Worm (Caenorhabditis elegans) whole organism, L4/young adult: Measurements from ENCODE around the gene E02A10.4.

Source experiments
- W03F9.2 ChIP-seq: fragments of 150-350 bp; optimal IDR thresholded peaks from 2 replicates; lab custom pipeline; 2014; ENCODE audit warnings: missing biosample characterization, missing genetic modification characterization
- dao-5 ChIP-seq: sonication (generic microtip); optimal IDR thresholded peaks from 2 replicates; lab custom pipeline; 2016; ENCODE audit warnings: missing genotype, missing genetic modification characterization, moderate library complexity, missing compliant biosample characterization
- him-1 ChIP-seq: sonication (generic microtip); optimal IDR thresholded peaks from 2 replicates; lab custom pipeline; 2016; ENCODE audit warnings: missing genotype, missing genetic modification reagents, missing genetic modification characterization, missing compliant biosample characterization

Gene E02A10.4

ce11 chrV:12538984-12539852, 28.5 kb downstream of the E02A10.4 start:
- TF ChIP-seq him-1 (tag; lab: Kevin White, UChicago) = no peak
- TF ChIP-seq W03F9.2 = no peak
- no peak for TF ChIP-seq dao-5 (tag; lab: Kevin White, UChicago)

DNA sequence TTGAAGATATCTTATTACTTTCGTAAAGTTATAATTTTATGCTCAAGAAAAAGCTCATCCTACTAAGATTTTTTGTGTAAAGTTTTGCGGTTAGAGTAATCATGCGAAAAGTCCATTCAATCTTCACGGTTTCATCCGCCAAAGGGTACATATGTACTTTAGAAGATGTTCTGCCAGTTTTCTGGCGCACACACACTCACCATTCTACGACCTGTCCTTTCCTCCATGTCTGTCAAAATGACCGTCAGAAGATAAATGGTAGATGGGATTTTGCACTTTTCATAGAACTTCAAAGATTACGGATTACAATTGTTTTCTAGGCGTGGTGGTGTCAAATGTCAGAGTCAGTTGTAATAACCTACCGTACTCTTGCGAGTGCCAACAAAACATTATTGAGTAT, 30.2 kb downstream of the E02A10.4 start:
- no peak for TF ChIP-seq him-1 (tag; lab: Kevin White, UChicago)
- no peak for TF ChIP-seq dao-5 (tag; lab: Kevin White, UChicago)
- TF ChIP-seq W03F9.2 = no peak

- TF ChIP-seq him-1 (tag; lab: Kevin White, UChicago) (no peak), dao-5 (tag; lab: Kevin White, UChicago) (no peak), W03F9.2 (no peak)
These were observed 31.2 kb downstream of the E02A10.4 start for ce11 chrV:12536409-12537038.

DNA sequence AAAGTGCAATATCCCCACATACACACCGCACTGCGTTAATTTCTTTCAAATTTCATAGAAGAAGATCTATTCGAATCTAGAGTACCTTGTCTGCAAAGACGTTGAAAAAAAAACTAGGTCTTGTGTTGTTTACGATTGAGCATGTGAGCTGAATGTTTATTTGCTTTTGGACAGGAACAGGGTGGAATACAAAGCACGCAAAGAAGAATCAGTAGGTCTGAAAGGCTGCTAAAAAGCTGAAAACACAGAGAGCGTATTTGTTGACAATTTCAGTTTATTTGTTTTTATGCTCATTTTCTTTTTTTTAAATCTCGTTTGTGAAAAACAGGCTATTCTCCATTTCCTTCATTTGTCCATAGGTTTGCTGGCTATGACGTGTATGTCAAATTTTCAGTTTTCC, 32.8 kb downstream of the E02A10.4 start:
- TF ChIP-seq W03F9.2 (no peak), him-1 (tag; lab: Kevin White, UChicago) (no peak), dao-5 (tag; lab: Kevin White, UChicago) (no peak)

DNA sequence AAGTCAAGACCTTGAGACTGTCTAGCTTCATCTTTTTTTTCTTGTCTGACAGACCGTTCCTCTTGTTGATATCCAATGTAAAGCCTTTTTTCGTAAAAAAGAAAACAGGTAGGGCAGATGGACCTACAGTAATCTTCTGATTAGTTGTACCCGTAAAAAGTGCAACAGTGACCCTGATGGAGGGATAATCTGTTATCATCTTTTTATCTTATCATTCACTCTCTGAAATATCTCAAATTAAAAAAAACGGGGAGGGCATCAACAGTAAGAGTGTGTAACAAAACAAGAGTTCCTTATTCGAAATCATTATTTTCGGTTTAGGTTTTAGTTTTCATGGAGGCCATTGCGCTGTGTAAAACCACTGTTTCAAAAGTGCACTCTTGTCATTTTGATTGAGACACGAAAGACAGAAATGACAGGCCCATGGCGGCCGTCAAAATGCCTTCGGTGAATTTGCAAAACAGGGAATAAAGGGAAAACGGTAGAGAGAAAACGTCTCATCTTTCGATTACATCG, 34.1 kb downstream of the E02A10.4 start:
- TF ChIP-seq dao-5 (tag; lab: Kevin White, UChicago) = no peak
- TF ChIP-seq W03F9.2 = no peak

DNA sequence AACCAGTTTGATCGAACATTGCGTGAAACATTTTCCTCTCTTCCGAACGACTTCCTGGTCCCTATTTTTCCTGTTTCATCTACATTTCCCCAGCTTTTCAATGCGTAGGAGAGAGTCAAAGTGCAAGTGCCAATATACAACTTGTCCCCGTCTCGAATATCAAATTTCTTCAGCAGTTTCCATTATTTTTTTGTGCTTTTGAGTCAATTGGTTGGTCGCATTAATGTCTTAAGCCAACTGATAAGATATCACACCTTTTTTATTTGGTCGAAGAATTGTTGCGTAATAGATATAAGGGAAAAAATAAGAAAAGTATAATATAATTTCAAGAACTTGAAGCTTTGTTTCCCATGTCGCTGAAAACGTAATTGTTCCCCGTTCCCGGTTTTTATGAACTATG, 35.4 kb downstream of the E02A10.4 start:
- TF ChIP-seq him-1 (tag; lab: Kevin White, UChicago) = no peak
- TF ChIP-seq W03F9.2 = no peak
- no peak for TF ChIP-seq dao-5 (tag; lab: Kevin White, UChicago)

DNA sequence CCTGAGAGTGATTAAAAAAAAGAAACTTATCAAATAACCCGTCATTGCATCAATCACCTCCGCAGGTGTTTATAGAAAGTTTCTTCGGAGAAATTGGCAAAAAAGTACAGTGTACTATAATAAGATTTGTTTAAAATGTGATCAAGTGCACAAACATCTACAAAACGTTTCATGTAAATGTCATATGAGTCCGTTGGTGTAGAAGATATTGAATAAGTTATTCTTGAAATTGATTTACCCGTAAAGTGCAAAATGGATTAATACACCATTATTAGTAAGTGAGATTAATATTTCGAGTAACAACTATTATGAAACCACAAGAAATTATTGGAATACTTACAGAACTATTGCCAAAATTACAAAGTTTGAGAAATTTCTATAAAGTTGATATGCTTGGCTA, 36.7 kb downstream of the E02A10.4 start:
- no peak for TF ChIP-seq him-1 (tag; lab: Kevin White, UChicago)
- no peak for TF ChIP-seq dao-5 (tag; lab: Kevin White, UChicago)
- no peak for TF ChIP-seq W03F9.2

- no peak for TF ChIP-seq him-1 (tag; lab: Kevin White, UChicago)
- no peak for TF ChIP-seq dao-5 (tag; lab: Kevin White, UChicago)
- TF ChIP-seq W03F9.2 = no peak
These were observed 37.6 kb downstream of the E02A10.4 start for ce11 chrV:12530129-12530528.

ce11 chrV:12528919-12529318, 38.8 kb downstream of the E02A10.4 start:
- TF ChIP-seq dao-5 (tag; lab: Kevin White, UChicago) (no peak), him-1 (tag; lab: Kevin White, UChicago) (peak; percentile 31), W03F9.2 (no peak)

ce11 chrV:12526758-12527157, 41.0 kb downstream of the E02A10.4 start, which contains the start of gene F45D3.1:
F45D3.1 (plus strand) TSS chrV:12527058.
- no peak for TF ChIP-seq dao-5 (tag; lab: Kevin White, UChicago)
- no peak for TF ChIP-seq him-1 (tag; lab: Kevin White, UChicago)
- no peak for TF ChIP-seq W03F9.2

DNA sequence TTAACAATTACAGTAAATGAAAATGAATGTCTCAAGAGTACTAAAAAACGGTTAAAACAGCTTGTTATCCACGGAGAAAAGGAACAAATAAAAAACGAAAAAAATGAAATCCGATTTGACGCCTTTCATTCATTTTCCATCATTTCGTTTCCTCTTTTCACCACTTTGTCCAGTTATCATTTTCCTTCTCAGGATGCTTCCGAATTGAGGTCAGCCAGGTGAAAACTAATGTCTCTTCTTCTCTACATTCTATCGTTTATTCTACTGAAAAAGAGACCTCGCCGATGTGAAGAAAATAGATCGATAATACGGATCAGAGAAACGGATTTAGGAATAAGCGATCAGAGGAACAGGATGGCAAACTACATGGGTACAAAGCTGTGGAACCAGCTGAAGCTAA, 41.6 kb downstream of the E02A10.4 start:
- TF ChIP-seq him-1 (tag; lab: Kevin White, UChicago) (no peak), dao-5 (tag; lab: Kevin White, UChicago) (no peak), W03F9.2 (no peak)

DNA sequence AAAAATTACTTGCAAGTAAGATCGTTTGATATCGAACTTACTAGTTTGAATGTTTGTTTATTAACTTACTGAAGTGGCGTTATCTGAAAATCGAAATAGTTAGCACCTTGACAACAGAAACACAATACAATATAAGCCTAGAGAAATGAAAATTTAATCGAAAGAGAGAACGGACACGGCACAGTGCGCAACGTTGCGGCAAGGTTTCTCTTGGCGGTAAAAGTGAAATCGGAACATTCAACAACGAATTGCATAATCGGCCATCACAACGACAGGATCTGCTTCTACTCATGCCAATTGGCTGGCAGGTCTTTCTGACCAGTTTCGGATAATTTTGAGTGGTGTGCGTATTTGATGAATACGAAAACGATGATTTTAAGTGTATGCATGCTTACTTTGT, 42.2 kb downstream of the E02A10.4 start, which contains the start of gene dyf-4:
dyf-4 (minus strand) TSS at position 213 of the 400 bp plus-strand sequence.
- TF ChIP-seq W03F9.2 (no peak), him-1 (tag; lab: Kevin White, UChicago) (no peak), dao-5 (tag; lab: Kevin White, UChicago) (no peak)

DNA sequence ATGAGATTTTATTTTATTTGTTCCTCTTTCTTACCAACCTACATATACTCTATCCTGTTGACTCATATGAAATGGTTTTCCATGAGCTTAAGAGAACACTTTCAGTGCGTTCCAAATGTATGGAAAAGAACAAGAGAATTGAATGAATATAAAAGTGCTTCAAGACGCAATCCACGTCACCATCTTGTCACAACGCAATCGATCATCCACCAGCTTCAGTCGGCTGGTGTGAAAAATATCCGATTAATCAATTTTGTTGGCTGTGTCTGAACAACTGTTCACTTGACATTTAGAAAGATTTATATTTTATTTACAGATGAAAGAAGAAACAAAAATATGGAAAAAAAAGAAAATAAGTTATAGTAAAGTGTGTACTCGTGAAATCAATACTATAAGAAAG, 44.4 kb downstream of the E02A10.4 start:
- TF ChIP-seq W03F9.2 (no peak), him-1 (tag; lab: Kevin White, UChicago) (no peak), dao-5 (tag; lab: Kevin White, UChicago) (no peak)

ce11 chrV:12518770-12519169, 49.0 kb downstream of the E02A10.4 start:
- TF ChIP-seq W03F9.2 (no peak), him-1 (tag; lab: Kevin White, UChicago) (no peak), dao-5 (tag; lab: Kevin White, UChicago) (no peak)
